Worm (Caenorhabditis elegans): ENCODE results near the gene M163.7.

The M163.7 gene

ce11 chrX:14487832-14488231 lies 23.2 kb downstream of the M163.7 start:
- TF ChIP-seq lin-38 (GFP tag; IDR thresholded peaks at IDR 0.05) (no peak), daf-16 (GFP tag; optimal IDR thresholded peaks at IDR 0.05) (no peak), daf-16 (tag; optimal IDR thresholded peaks at IDR 0.05) (peak; percentile 12), unc-62 (GFP tag; optimal IDR thresholded peaks at IDR 0.05 in 1 of 2) (peak in 1 of 2 experiments; percentile 71), unc-62 (tag; optimal IDR thresholded peaks at IDR 0.05) (no peak)

DNA sequence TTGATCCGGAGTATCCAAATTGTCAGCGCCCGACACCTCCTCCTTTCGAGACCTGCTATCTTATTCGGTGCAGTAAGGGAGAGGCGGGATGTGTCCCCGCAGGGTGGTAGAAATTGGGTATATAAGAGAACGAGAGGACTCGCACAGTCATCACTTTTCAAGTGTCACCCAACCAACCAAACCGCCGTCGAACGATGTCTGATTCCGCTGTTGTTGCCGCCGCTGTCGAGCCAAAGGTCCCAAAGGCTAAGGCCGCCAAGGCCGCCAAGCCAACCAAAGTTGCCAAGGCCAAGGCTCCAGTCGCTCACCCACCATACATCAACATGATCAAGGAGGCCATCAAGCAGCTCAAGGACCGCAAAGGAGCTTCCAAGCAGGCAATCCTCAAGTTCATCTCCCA lies 25.3 kb downstream of the M163.7 start, which contains the start of gene his-24:
Gene his-24 (plus strand): TSS at position 150 of the 400 bp plus-strand sequence.
- TF ChIP-seq daf-16 (GFP tag; optimal IDR thresholded peaks at IDR 0.05) (no peak), daf-16 (tag; optimal IDR thresholded peaks at IDR 0.05) (peak; percentile 29), ceh-20 (GFP tag; IDR thresholded peaks at IDR 0.05) (no peak; the same call in none of the 2 replicates), ctbp-1 (GFP tag; IDR thresholded peaks at IDR 0.05) (peak; percentile 62; the same call in 1 of the 2 replicates), T26A8.4 (GFP tag; IDR thresholded peaks at IDR 0.05) (peak; percentile 54), ama-1 (optimal IDR thresholded peaks at IDR 0.05) (peak; percentile 83), pha-4 (GFP tag; IDR thresholded peaks at IDR 0.05) (peak; percentile 70), pha-4 (tag; optimal IDR thresholded peaks at IDR 0.05) (no peak), nhr-237 (tag; optimal IDR thresholded peaks at IDR 0.05) (no peak), F49E8.2 (tag; optimal IDR thresholded peaks at IDR 0.05; ENCODE audit: borderline replicate concordance) (no peak), mdl-1 (tag; optimal IDR thresholded peaks at IDR 0.05) (peak in 1 of 2 experiments; percentile 32), madf-9 (GFP tag; conservative IDR thresholded peaks at IDR 0.05) (0 out of 2 replicates have a peak, but pooled peaks have one; percentile 34), aha-1 (tag) (peak; percentile 99), nhr-42 (GFP tag; IDR thresholded peaks at IDR 0.05) (peak; percentile 59; the same call in 1 of the 2 replicates), F10B5.3 (tag; optimal IDR thresholded peaks at IDR 0.05) (no peak), hlh-30 (tag; optimal IDR thresholded peaks at IDR 0.05; ENCODE audit: insufficient read depth) (peak; percentile 71), ceh-28 (tag; optimal IDR thresholded peaks at IDR 0.05) (no peak), egl-27 (tag; optimal IDR thresholded peaks at IDR 0.05) (no peak), nhr-102 (tag; optimal IDR thresholded peaks at IDR 0.05) (peak; percentile 45), nhr-48 (tag; optimal IDR thresholded peaks at IDR 0.05) (peak; percentile 8), rbr-2 (tag; optimal IDR thresholded peaks at IDR 0.05) (peak; percentile 59), lin-15B (tag; optimal IDR thresholded peaks at IDR 0.05) (no peak), sdz-12 (GFP tag; optimal IDR thresholded peaks at IDR 0.05) (no peak), unc-130 (GFP tag; optimal IDR thresholded peaks at IDR 0.05) (no peak), dmd-6 (GFP tag; IDR thresholded peaks at IDR 0.05) (peak; percentile 61), madf-5 (GFP tag; IDR thresholded peaks at IDR 0.05) (no peak), nhr-77 (tag; optimal IDR thresholded peaks at IDR 0.05) (peak; percentile 63), aly-2 (tag; optimal IDR thresholded peaks at IDR 0.05) (no peak), arid-1 (GFP tag; conservative IDR thresholded peaks at IDR 0.05) (no peak), nhr-6 (tag; optimal IDR thresholded peaks at IDR 0.05) (peak; percentile 85), mxl-2 (GFP tag; conservative IDR thresholded peaks at IDR 0.05) (0 out of 2 replicates have a peak, but pooled peaks have one; percentile 40), duxl-1 (tag; optimal IDR thresholded peaks at IDR 0.05; ENCODE audit: poor library complexity) (peak; percentile 33), hif-1 (tag; optimal IDR thresholded peaks at IDR 0.05) (peak in 1 of 2 experiments; percentile 51), attf-4 (tag; optimal IDR thresholded peaks at IDR 0.05) (no peak), nhr-111 (GFP tag; optimal IDR thresholded peaks at IDR 0.05) (no peak), F44E2.7 (GFP tag; IDR thresholded peaks at IDR 0.05) (no peak), daf-8 (GFP tag; IDR thresholded peaks at IDR 0.05) (no peak), mxl-3 (GFP tag; optimal IDR thresholded peaks at IDR 0.05) (peak; percentile 56), dmd-8 (GFP tag; IDR thresholded peaks at IDR 0.05) (no peak), dmd-9 (GFP tag; IDR thresholded peaks at IDR 0.05) (peak; percentile 66; the same call in 1 of the 2 replicates), nhr-10 (tag; optimal IDR thresholded peaks at IDR 0.05) (no peak), zfp-3 (GFP tag; conservative IDR thresholded peaks at IDR 0.05) (no peak), F37D6.2 (tag; optimal IDR thresholded peaks at IDR 0.05) (peak; percentile 19), ztf-11 (tag; optimal IDR thresholded peaks at IDR 0.05) (no peak), spr-1 (tag; optimal IDR thresholded peaks at IDR 0.05) (peak; percentile 39), nhr-11 (tag; optimal IDR thresholded peaks at IDR 0.05) (peak; percentile 48), lin-13 (GFP tag; optimal IDR thresholded peaks at IDR 0.05) (peak; percentile 25), lin-38 (GFP tag; IDR thresholded peaks at IDR 0.05) (no peak)

Data from whole organism, L4 larva.